Fruit fly (Drosophila melanogaster) whole organism, adult: Measurements from ENCODE around the gene Mst57Db.

Experiments used
- CG12768 ChIP-seq: fragments of 200-800 bp; sonication (Bioruptor generic); optimal IDR thresholded peaks from 2 replicates; lab custom pipeline; 2017; ENCODE audit warnings: missing biosample characterization, missing genetic modification characterization, mild to moderate bottlenecking, moderate library complexity, missing genetic modification reagents
- CG33017 ChIP-seq: fragments of 200-800 bp; sonication (Bioruptor generic); optimal IDR thresholded peaks from 2 replicates; lab custom pipeline; 2018; ENCODE audit warnings: missing biosample characterization, mild to moderate bottlenecking, missing genetic modification characterization, moderate library complexity
- CG5204 ChIP-seq: fragments of 200-800 bp; sonication (Bioruptor generic); optimal IDR thresholded peaks from 2 replicates; lab custom pipeline; 2016; ENCODE audit warnings: missing biosample characterization, missing genetic modification characterization
- CG7045 ChIP-seq: fragments of 200-800 bp; sonication (Bioruptor generic); optimal IDR thresholded peaks from 2 replicates; lab custom pipeline; 2017; ENCODE audit warnings: missing biosample characterization, mild to moderate bottlenecking, missing genetic modification characterization
- pad ChIP-seq: fragments of 200-800 bp; sonication (Bioruptor generic); optimal IDR thresholded peaks from 3 replicates; lab custom pipeline; 2017; ENCODE audit warnings: missing biosample characterization, missing genetic modification characterization, mild to moderate bottlenecking, moderate library complexity, missing genetic modification reagents

DNA sequence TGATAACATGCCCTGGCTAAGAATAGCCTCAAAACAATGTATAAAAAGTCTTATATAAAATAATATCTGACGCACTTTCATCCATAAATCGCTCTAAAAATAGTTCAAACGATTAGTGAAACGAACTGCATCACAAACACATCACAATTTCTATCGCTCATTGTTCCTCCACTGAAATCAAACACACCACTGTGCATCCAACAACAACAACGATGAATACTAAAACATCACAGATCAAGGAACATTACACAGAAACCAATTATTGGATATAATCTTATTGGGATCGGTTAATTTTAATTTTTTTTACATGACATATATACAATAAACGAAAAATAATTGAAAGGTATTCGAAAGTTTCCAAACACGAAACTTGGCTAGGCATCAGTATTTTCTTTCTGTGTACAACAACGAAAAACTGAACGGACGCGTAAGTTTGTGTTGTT, 48.6 kb upstream of the Mst57Db start:
- TF ChIP-seq pad (GFP tag; lab: Kevin White, UChicago) (no peak), CG33017 (tag; lab: Kevin White, UChicago) (no peak), CG12768 (GFP tag; lab: Kevin White, UChicago) (no peak), CG7045 (GFP tag; lab: Kevin White, UChicago) (no peak), CG5204 (GFP tag; lab: Kevin White, UChicago) (no peak)
